Worm (Caenorhabditis elegans): ENCODE data around the gene atgp-2.

Gene atgp-2

ce11 chrII:14635179-14635578 is 8.7 kb downstream of the atgp-2 start (continued):
- TF ChIP-seq mdl-1 (tag; optimal IDR thresholded peaks at IDR 0.05) (peak in 1 of 2 experiments; percentile 21), hlh-4 (tag; optimal IDR thresholded peaks at IDR 0.05) (no peak), nhr-28 (tag; optimal IDR thresholded peaks at IDR 0.05) (no peak), snu-23 (GFP tag; optimal IDR thresholded peaks at IDR 0.05) (peak; percentile 71), lin-35 (GFP tag; optimal IDR thresholded peaks at IDR 0.05) (peak; percentile 52 to 69), egl-13 (tag; optimal IDR thresholded peaks at IDR 0.05) (no peak), elt-2 (tag; optimal IDR thresholded peaks at IDR 0.05) (no peak), lin-15B (tag; optimal IDR thresholded peaks at IDR 0.05) (no peak), elt-3 (tag; optimal IDR thresholded peaks at IDR 0.05) (peak in 1 of 6 experiments; percentile 22), mep-1 (tag; optimal IDR thresholded peaks at IDR 0.05) (peak; percentile 41), nhr-237 (tag; optimal IDR thresholded peaks at IDR 0.05) (no peak), grh-1 (GFP tag; IDR thresholded peaks at IDR 0.05) (no peak), sptf-1 (tag; optimal IDR thresholded peaks at IDR 0.05) (no peak), ztf-4 (tag; optimal IDR thresholded peaks at IDR 0.05) (no peak), alr-1 (tag; optimal IDR thresholded peaks at IDR 0.05; ENCODE audit: borderline replicate concordance) (no peak), pqm-1 (tag; optimal IDR thresholded peaks at IDR 0.05) (no peak), ceh-88 (GFP tag; IDR thresholded peaks at IDR 0.05) (no peak), lir-3 (tag; optimal IDR thresholded peaks at IDR 0.05; ENCODE audit: poor library complexity) (peak; percentile 21), lin-14 (GFP tag; optimal IDR thresholded peaks at IDR 0.05) (no peak), jun-1 (tag; optimal IDR thresholded peaks at IDR 0.05) (no peak), snpc-4 (tag; optimal IDR thresholded peaks at IDR 0.05) (peak; percentile 90), tlp-1 (tag; optimal IDR thresholded peaks at IDR 0.05) (no peak), F16B12.6 (tag; optimal IDR thresholded peaks at IDR 0.05) (peak; percentile 11), ceh-63 (GFP tag; optimal IDR thresholded peaks at IDR 0.05) (no peak), xbp-1 (tag; optimal IDR thresholded peaks at IDR 0.05) (peak; percentile 24), pax-3 (tag; optimal IDR thresholded peaks at IDR 0.05) (peak; percentile 22), ztf-11 (tag; optimal IDR thresholded peaks at IDR 0.05) (peak in 1 of 2 experiments; percentile 37), nhr-85 (tag) (no peak), fkh-10 (GFP tag; optimal IDR thresholded peaks at IDR 0.05) (no peak), ceh-90 (tag; optimal IDR thresholded peaks at IDR 0.05) (no peak), ceh-82 (tag; optimal IDR thresholded peaks at IDR 0.05) (peak; percentile 12 to 60 (median 52)), ceh-8 (GFP tag; optimal IDR thresholded peaks at IDR 0.05) (peak; percentile 29), unc-30 (tag; optimal IDR thresholded peaks at IDR 0.05) (no peak), aly-2 (tag; optimal IDR thresholded peaks at IDR 0.05) (no peak), skn-1 (tag; optimal IDR thresholded peaks at IDR 0.05) (peak; percentile 31), sox-4 (tag; optimal IDR thresholded peaks at IDR 0.05) (no peak), pag-3 (tag; optimal IDR thresholded peaks at IDR 0.05; ENCODE audit: borderline replicate concordance, insufficient read depth) (no peak), lin-39 (tag; optimal IDR thresholded peaks at IDR 0.05) (no peak), nhr-71 (tag; optimal IDR thresholded peaks at IDR 0.05) (no peak), fkh-4 (tag; optimal IDR thresholded peaks at IDR 0.05; ENCODE audit: borderline replicate concordance) (no peak), C04F5.9 (tag; optimal IDR thresholded peaks at IDR 0.05) (no peak), nhr-12 (tag; optimal IDR thresholded peaks at IDR 0.05) (no peak), swsn-7 (tag; optimal IDR thresholded peaks at IDR 0.05) (peak; percentile 46), C34B4.2 (tag; optimal IDR thresholded peaks at IDR 0.05) (no peak), nhr-20 (tag; optimal IDR thresholded peaks at IDR 0.05) (peak; percentile 47), irx-1 (tag; optimal IDR thresholded peaks at IDR 0.05) (peak; percentile 32), lin-13 (GFP tag; optimal IDR thresholded peaks at IDR 0.05) (no peak), lsy-2 (tag; optimal IDR thresholded peaks at IDR 0.05) (no peak), hlh-17 (GFP tag; optimal IDR thresholded peaks at IDR 0.05; ENCODE audit: borderline replicate concordance) (no peak), vab-15 (tag; optimal IDR thresholded peaks at IDR 0.05) (no peak), fos-1 (tag; optimal IDR thresholded peaks at IDR 0.05) (no peak), blmp-1 (tag; optimal IDR thresholded peaks at IDR 0.05) (no peak), nhr-77 (tag; optimal IDR thresholded peaks at IDR 0.05) (peak; percentile 87)
